Fruit fly (Drosophila melanogaster): ENCODE measurements around the gene Acp63F.

DNA sequence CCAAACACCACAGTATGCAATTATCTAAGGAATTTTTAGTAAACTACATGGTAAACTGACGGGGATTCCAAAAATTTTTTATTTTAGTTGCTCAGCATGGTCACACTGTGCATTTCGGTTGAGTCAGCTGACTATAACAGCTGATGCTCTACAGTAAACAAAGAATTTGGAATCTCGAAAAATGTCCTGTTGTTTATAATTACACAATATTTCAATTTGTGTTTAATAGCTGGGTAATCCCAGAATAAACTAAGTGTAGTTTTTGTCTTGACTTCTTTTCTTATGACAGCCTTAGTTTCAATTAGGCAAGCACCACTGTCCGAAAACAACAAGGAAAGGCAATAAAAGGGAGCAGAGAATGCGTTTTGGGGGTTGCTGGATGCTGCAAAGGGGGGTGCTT is 30.5 kb downstream of the Acp63F start:
- no peak for TF ChIP-seq dsf (GFP tag; optimal IDR thresholded peaks at IDR 0.05; ENCODE audit: borderline replicate concordance)
- TF ChIP-seq N (GFP tag; optimal IDR thresholded peaks at IDR 0.05), result no peak
- no peak for TF ChIP-seq woc (GFP tag; optimal IDR thresholded peaks at IDR 0.05)
- TF ChIP-seq Abd-B (GFP tag; optimal IDR thresholded peaks at IDR 0.05), result no peak
- TF ChIP-seq h (GFP tag; optimal IDR thresholded peaks at IDR 0.05), result no peak
- no peak for TF ChIP-seq tai (GFP tag; optimal IDR thresholded peaks at IDR 0.05)
- TF ChIP-seq GATAd (GFP tag; optimal IDR thresholded peaks at IDR 0.05), result no peak
- TF ChIP-seq pan (optimal IDR thresholded peaks at IDR 0.05), result no peak
